Worm (Caenorhabditis elegans): ENCODE results near the gene T07F8.4.

Gene T07F8.4

DNA sequence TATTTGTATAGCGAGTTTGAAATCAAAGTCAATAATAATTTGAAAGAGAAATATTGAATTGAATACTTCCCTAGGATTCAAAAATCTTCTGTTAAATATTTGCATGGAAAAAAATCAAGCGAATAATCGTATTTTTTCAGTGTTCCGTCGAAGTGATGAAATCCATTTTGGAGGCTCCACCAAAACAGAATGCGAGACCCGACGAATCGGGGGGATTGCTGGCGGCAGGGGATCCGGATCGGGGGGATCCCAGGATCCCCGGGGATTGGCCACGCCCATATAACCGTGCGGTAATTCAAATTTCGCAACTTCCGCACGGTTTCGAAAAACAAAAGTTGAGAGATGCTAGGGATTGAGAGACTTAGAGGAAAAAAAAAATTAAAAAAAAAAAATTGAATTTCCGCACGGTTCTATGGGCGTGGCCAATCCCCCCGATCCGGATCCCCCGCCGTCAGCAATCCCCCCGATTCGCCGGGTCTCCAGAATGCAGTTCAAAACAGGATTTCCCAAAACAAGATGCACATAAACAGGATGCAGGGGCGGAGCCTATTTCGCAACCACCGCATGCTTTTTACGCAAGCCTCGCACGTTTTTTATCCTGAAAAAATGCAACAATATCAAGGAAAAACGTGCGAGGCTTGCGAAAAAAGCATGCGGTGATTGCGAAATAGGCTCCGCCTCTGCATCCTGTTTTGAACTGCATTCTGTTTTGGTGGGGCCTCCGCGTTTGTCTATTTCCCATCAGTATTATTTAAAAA lies 9.0 kb downstream of the T07F8.4 start, which contains the start of gene F10E7.11:
TSS of gene F10E7.11 (minus strand) at position 232 of the 758 bp plus-strand sequence.
- TF ChIP-seq hlh-1 (tag; optimal IDR thresholded peaks at IDR 0.05) (no peak), cnd-1 (tag; optimal IDR thresholded peaks at IDR 0.05) (peak; percentile 16), drap-1 (GFP tag; optimal IDR thresholded peaks at IDR 0.05) (no peak), nhr-76 (tag; optimal IDR thresholded peaks at IDR 0.05) (no peak), lin-13 (tag; optimal IDR thresholded peaks at IDR 0.05) (no peak)

ce11 chrII:7121762-7122292 lies 10.0 kb downstream of the T07F8.4 start, which contains the start of gene F10E7.2:
Gene F10E7.2 (plus strand): TSS chrII:7122242.
- TF ChIP-seq blmp-1 (tag; optimal IDR thresholded peaks at IDR 0.05) = no peak
- no peak for TF ChIP-seq elt-1 (tag; optimal IDR thresholded peaks at IDR 0.05; ENCODE audit: borderline replicate concordance, insufficient read depth)
- TF ChIP-seq nhr-2 (tag; optimal IDR thresholded peaks at IDR 0.05) = no peak
- TF ChIP-seq lsy-2 (tag; optimal IDR thresholded peaks at IDR 0.05) = no peak
- no peak for TF ChIP-seq nhr-28 (tag; optimal IDR thresholded peaks at IDR 0.05)
- TF ChIP-seq mls-2 (tag; optimal IDR thresholded peaks at IDR 0.05) = no peak
- TF ChIP-seq unc-62 (GFP tag; optimal IDR thresholded peaks at IDR 0.05) = no peak
- TF ChIP-seq ceh-39 (tag; optimal IDR thresholded peaks at IDR 0.05) = no peak

ce11 chrII:7119525-7119924 lies 12.3 kb downstream of the T07F8.4 start:
- no peak for TF ChIP-seq flh-1 (GFP tag; optimal IDR thresholded peaks at IDR 0.05)
- TF ChIP-seq nhr-237 (tag; optimal IDR thresholded peaks at IDR 0.05) = no peak
- no peak for TF ChIP-seq snpc-4 (tag; optimal IDR thresholded peaks at IDR 0.05)
- no peak for TF ChIP-seq elt-3 (tag; optimal IDR thresholded peaks at IDR 0.05)
- no peak for TF ChIP-seq mls-2 (tag; optimal IDR thresholded peaks at IDR 0.05)
- no peak for TF ChIP-seq ztf-11 (tag; optimal IDR thresholded peaks at IDR 0.05)
- TF ChIP-seq drap-1 (GFP tag; optimal IDR thresholded peaks at IDR 0.05) = no peak
- no peak for TF ChIP-seq unc-120 (tag; optimal IDR thresholded peaks at IDR 0.05; ENCODE audit: poor library complexity, severe bottlenecking)
- no peak for TF ChIP-seq lsy-2 (tag; optimal IDR thresholded peaks at IDR 0.05)
- no peak for TF ChIP-seq mep-1 (tag; optimal IDR thresholded peaks at IDR 0.05)

- TF ChIP-seq unc-62 (GFP tag; optimal IDR thresholded peaks at IDR 0.05) (peak; percentile 54), unc-120 (tag; optimal IDR thresholded peaks at IDR 0.05; ENCODE audit: poor library complexity, severe bottlenecking) (peak; percentile 14), nhr-2 (tag; optimal IDR thresholded peaks at IDR 0.05) (peak; percentile 46), lin-32 (GFP tag; optimal IDR thresholded peaks at IDR 0.05) (no peak), hlh-1 (tag; optimal IDR thresholded peaks at IDR 0.05) (peak; percentile 73), sptf-1 (tag; optimal IDR thresholded peaks at IDR 0.05) (no peak), flh-1 (GFP tag; optimal IDR thresholded peaks at IDR 0.05) (no peak)
Observed at ce11 chrII:7116350-7116749, 15.5 kb downstream of the T07F8.4 start, which contains the start of gene spon-1. Gene spon-1 (plus strand): TSS chrII:7116557.

- TF ChIP-seq unc-39 (tag; optimal IDR thresholded peaks at IDR 0.05) (no peak), bed-3 (GFP tag; optimal IDR thresholded peaks at IDR 0.05) (no peak), lin-13 (tag; optimal IDR thresholded peaks at IDR 0.05) (no peak), sptf-1 (tag; optimal IDR thresholded peaks at IDR 0.05) (no peak), ham-2 (GFP tag; optimal IDR thresholded peaks at IDR 0.05) (no peak), pha-4 (tag; optimal IDR thresholded peaks at IDR 0.05) (no peak), ceh-43 (GFP tag; optimal IDR thresholded peaks at IDR 0.05) (no peak), nhr-12 (tag; optimal IDR thresholded peaks at IDR 0.05) (no peak), elt-3 (tag; optimal IDR thresholded peaks at IDR 0.05) (no peak), cnd-1 (tag; optimal IDR thresholded peaks at IDR 0.05) (no peak), ces-1 (GFP tag; optimal IDR thresholded peaks at IDR 0.05) (no peak), zip-8 (tag; optimal IDR thresholded peaks at IDR 0.05) (no peak), elt-1 (tag; optimal IDR thresholded peaks at IDR 0.05; ENCODE audit: borderline replicate concordance, insufficient read depth) (no peak)
Observed at ce11 chrII:7115638-7116037, 16.2 kb downstream of the T07F8.4 start, which contains the start of gene cutl-5. Gene cutl-5 (minus strand): TSS chrII:7115906.

Measured in whole organism, mixed stage, embryonic.